Worm (Caenorhabditis elegans) whole organism, mixed stage, embryonic: Measurements from ENCODE around the gene K01A11.3.

Source experiments
- M03D4.4 ChIP-seq: sonication (generic microtip); optimal IDR thresholded peaks from 2 replicates; lab custom pipeline; 2017; ENCODE audit warnings: mild to moderate bottlenecking, missing genetic modification characterization, missing compliant biosample characterization
- bed-3 ChIP-seq: fragments of 200-800 bp; sonication (Bioruptor generic); optimal IDR thresholded peaks from 3 replicates; lab custom pipeline; 2018; ENCODE audit warnings: mild to moderate bottlenecking, missing genetic modification characterization, moderate library complexity, missing compliant biosample characterization
- blmp-1 ChIP-seq: fragments of 150-350 bp; optimal IDR thresholded peaks from 2 replicates; lab custom pipeline; 2014; ENCODE audit warnings: missing biosample characterization, missing genetic modification characterization
- ceh-39 ChIP-seq: fragments of 150-350 bp; optimal IDR thresholded peaks from 2 replicates; lab custom pipeline; 2014; ENCODE audit warnings: missing biosample characterization, missing genetic modification characterization
- ceh-43 ChIP-seq: fragments of 200-800 bp; sonication (Bioruptor generic); optimal IDR thresholded peaks from 2 replicates; lab custom pipeline; 2018; ENCODE audit warnings: mild to moderate bottlenecking, missing genetic modification characterization, moderate library complexity, missing compliant biosample characterization
- ceh-83 ChIP-seq: fragments of 200-800 bp; sonication (Bioruptor generic); optimal IDR thresholded peaks from 2 replicates; lab custom pipeline; 2018; ENCODE audit warnings: mild to moderate bottlenecking, missing genetic modification characterization, missing compliant biosample characterization
- ces-1 ChIP-seq: fragments of 150-350 bp; optimal IDR thresholded peaks from 2 replicates; lab custom pipeline; 2014; ENCODE audit warnings: missing biosample characterization, missing genetic modification reagents, missing genetic modification characterization
- cnd-1 ChIP-seq: fragments of 200-800 bp; sonication (Bioruptor generic); optimal IDR thresholded peaks from 2 replicates; lab custom pipeline; 2018; ENCODE audit warnings: mild to moderate bottlenecking, missing genetic modification characterization, missing compliant biosample characterization
- drap-1 ChIP-seq: fragments of 200-800 bp; sonication (Bioruptor generic); optimal IDR thresholded peaks from 3 replicates; lab custom pipeline; 2018; ENCODE audit warnings: mild to moderate bottlenecking, missing genetic modification characterization, missing compliant biosample characterization
- elt-1 ChIP-seq: sonication (generic microtip); optimal IDR thresholded peaks from 2 replicates; lab custom pipeline; 2017; ENCODE audit warnings: missing genetic modification characterization, mild to moderate bottlenecking, missing compliant biosample characterization, antibody characterized with exemption, moderate library complexity, borderline replicate concordance; ENCODE audit not compliant: insufficient read depth
- elt-3 ChIP-seq: fragments of 150-350 bp; optimal IDR thresholded peaks from 2 replicates; lab custom pipeline; 2014; ENCODE audit warnings: missing biosample characterization, missing genetic modification characterization
- flh-1 ChIP-seq: fragments of 200-800 bp; sonication (Bioruptor generic); optimal IDR thresholded peaks from 2 replicates; lab custom pipeline; 2018; ENCODE audit warnings: mild to moderate bottlenecking, missing genetic modification characterization, moderate library complexity, missing compliant biosample characterization
- ham-2 ChIP-seq: fragments of 200-800 bp; sonication (Bioruptor generic); optimal IDR thresholded peaks from 2 replicates; lab custom pipeline; 2018; ENCODE audit warnings: mild to moderate bottlenecking, missing genetic modification characterization, missing compliant biosample characterization
- hlh-1 ChIP-seq: fragments of 150-350 bp; optimal IDR thresholded peaks from 2 replicates; lab custom pipeline; 2014; ENCODE audit warnings: missing biosample characterization, missing genetic modification reagents, missing genetic modification characterization
- lin-13 ChIP-seq: fragments of 150-350 bp; optimal IDR thresholded peaks from 2 replicates; lab custom pipeline; 2014; ENCODE audit warnings: missing biosample characterization, missing genetic modification characterization
- lin-32 ChIP-seq: fragments of 200-800 bp; sonication (Bioruptor generic); optimal IDR thresholded peaks from 2 replicates; lab custom pipeline; 2018; ENCODE audit warnings: mild to moderate bottlenecking, missing genetic modification characterization, missing compliant biosample characterization
- lsy-2 ChIP-seq: fragments of 150-350 bp; optimal IDR thresholded peaks from 2 replicates; lab custom pipeline; 2014; ENCODE audit warnings: missing biosample characterization, missing genetic modification characterization
- mab-5 ChIP-seq: fragments of 150-350 bp; optimal IDR thresholded peaks from 2 replicates; lab custom pipeline; 2014; ENCODE audit warnings: missing biosample characterization, missing genetic modification characterization
- mep-1 ChIP-seq: fragments of 150-350 bp; optimal IDR thresholded peaks from 2 replicates; lab custom pipeline; 2017; ENCODE audit warnings: missing biosample characterization, missing genetic modification reagents, missing genetic modification characterization, inconsistent platforms
- mls-2 ChIP-seq: sonication (generic microtip); optimal IDR thresholded peaks from 2 replicates; lab custom pipeline; 2016; ENCODE audit warnings: mild to moderate bottlenecking, missing genetic modification characterization, moderate library complexity, missing compliant biosample characterization
- nhr-12 ChIP-seq: fragments of 150-350 bp; optimal IDR thresholded peaks from 2 replicates; lab custom pipeline; 2014; ENCODE audit warnings: missing biosample characterization, missing genetic modification characterization
- nhr-2 ChIP-seq: fragments of 150-350 bp; optimal IDR thresholded peaks from 2 replicates; lab custom pipeline; 2014; ENCODE audit warnings: missing biosample characterization, missing genetic modification characterization
- sem-2 ChIP-seq: fragments of 200-800 bp; sonication (Bioruptor generic); optimal IDR thresholded peaks from 2 replicates; lab custom pipeline; 2018; ENCODE audit warnings: mild to moderate bottlenecking, missing genetic modification characterization, missing compliant biosample characterization
- sptf-1 ChIP-seq: sonication (generic microtip); optimal IDR thresholded peaks from 2 replicates; lab custom pipeline; 2017; ENCODE audit warnings: mild to moderate bottlenecking, missing genetic modification characterization, moderate library complexity, missing compliant biosample characterization
- tbx-8 ChIP-seq: fragments of 200-800 bp; sonication (Bioruptor generic); optimal IDR thresholded peaks from 2 replicates; lab custom pipeline; 2018; ENCODE audit warnings: mild to moderate bottlenecking, missing genetic modification characterization, moderate library complexity, missing compliant biosample characterization
- unc-120 ChIP-seq: sonication (generic microtip); optimal IDR thresholded peaks from 2 replicates; lab custom pipeline; 2017; ENCODE audit warnings: missing genetic modification characterization, missing compliant biosample characterization; ENCODE audit not compliant: poor library complexity, severe bottlenecking
- unc-39 ChIP-seq: fragments of 150-350 bp; optimal IDR thresholded peaks from 2 replicates; lab custom pipeline; 2014; ENCODE audit warnings: missing biosample characterization, missing genetic modification characterization
- unc-62 ChIP-seq: fragments of 150-350 bp; optimal IDR thresholded peaks from 2 replicates; lab custom pipeline; 2014; ENCODE audit warnings: missing biosample characterization, missing genetic modification reagents, missing genetic modification characterization
- zip-8 ChIP-seq: fragments of 150-350 bp; optimal IDR thresholded peaks from 2 replicates; lab custom pipeline; 2014; ENCODE audit warnings: missing biosample characterization, missing genetic modification characterization
- ztf-11 ChIP-seq: fragments of 150-350 bp; optimal IDR thresholded peaks from 2 replicates; lab custom pipeline; 2014; ENCODE audit warnings: missing biosample characterization, missing genetic modification characterization

K01A11.3 gene

DNA sequence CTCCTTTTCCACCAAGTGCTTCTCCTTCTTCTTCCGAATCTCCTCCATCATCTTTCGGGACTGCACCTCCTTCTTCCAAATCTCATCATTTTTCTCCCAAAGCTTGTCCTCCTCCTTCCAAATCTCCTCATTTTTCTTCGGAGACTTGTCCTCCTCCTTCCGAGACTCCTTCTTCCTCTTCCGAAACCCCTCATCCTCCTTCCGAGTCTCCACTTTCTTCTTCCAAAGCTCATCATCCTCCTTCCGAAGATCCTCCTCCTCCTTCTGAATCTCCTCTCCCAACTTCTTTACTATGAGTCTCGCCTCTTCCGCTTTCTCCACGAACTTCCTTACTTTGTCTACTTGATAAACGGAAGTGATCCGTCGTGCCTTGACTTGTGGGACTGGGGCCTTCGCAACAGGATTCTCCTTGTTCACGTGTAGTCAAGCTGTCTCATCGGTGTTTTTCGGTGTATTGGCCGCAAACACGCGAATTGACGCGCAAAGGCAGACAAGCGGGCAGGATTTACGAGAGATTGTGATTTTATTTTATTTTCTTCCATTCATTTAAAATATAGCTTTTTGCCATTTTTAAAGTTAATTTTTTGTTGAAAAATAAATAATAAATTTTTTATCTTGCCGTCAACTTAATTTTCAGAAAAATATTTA, at the start of gene K01A11.3, which contains the start of gene C34C12.12:
K01A11.3 (minus strand) TSS at position 51 of the 648 bp plus-strand sequence.
C34C12.12 (plus strand) TSS at position 632 of the 648 bp plus-strand sequence.
- TF ChIP-seq ztf-11 (tag; lab: Kevin White, UChicago) (no peak), M03D4.4 (tag; lab: Kevin White, UChicago) (no peak), zip-8 (tag; lab: Kevin White, UChicago) (no peak), nhr-12 (tag; lab: Kevin White, UChicago) (no peak)

DNA sequence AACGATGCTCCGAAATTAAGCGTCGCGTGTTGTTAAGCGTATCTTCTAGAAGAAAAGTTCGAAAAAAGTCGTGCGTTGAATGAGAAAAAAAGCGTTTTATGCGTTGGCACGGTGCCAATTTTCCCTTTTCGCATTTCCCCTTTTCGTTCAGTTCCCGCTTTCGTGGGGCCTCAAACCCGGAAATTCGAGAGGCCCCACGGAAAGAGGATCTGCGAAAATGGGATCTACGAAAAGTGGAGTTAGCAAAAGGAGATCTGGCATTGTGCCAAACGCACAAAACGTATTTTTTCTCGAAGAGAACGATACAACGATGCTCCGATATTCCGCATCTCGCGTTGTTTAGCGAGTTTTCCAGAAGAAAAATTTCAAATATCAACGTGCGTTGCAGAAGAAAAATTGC, 47.4 kb upstream of the K01A11.3 start:
- peak; percentile 100 for TF ChIP-seq tbx-8
- TF ChIP-seq ztf-11 (tag; lab: Kevin White, UChicago), result no peak
- TF ChIP-seq flh-1, result peak; percentile 69
- TF ChIP-seq lsy-2 (tag; lab: Kevin White, UChicago), result no peak
- TF ChIP-seq cnd-1 (tag; lab: Kevin White, UChicago), result peak; percentile 98
- peak; percentile 81 for TF ChIP-seq ceh-43
- TF ChIP-seq ceh-83 (GFP tag; lab: Kevin White, UChicago), result peak; percentile 96
- TF ChIP-seq drap-1 (GFP tag; lab: Kevin White, UChicago), result peak; percentile 95
- TF ChIP-seq elt-1 (tag; lab: Kevin White, UChicago), result no peak
- no peak for TF ChIP-seq hlh-1
- peak; percentile 62 for TF ChIP-seq mep-1 (tag; lab: Kevin White, UChicago)
- TF ChIP-seq ham-2 (GFP tag; lab: Kevin White, UChicago), result peak; percentile 85
- TF ChIP-seq unc-120 (tag; lab: Kevin White, UChicago), result peak; percentile 71
- TF ChIP-seq bed-3 (GFP tag; lab: Kevin White, UChicago), result peak; percentile 94
- peak; percentile 91 for TF ChIP-seq sem-2 (GFP tag; lab: Kevin White, UChicago)
- peak; percentile 98 for TF ChIP-seq mls-2 (tag; lab: Kevin White, UChicago)
- peak; percentile 29 for TF ChIP-seq lin-13 (tag; lab: Kevin White, UChicago)
- TF ChIP-seq nhr-12 (tag; lab: Kevin White, UChicago), result no peak
- TF ChIP-seq lin-32 (GFP tag; lab: Kevin White, UChicago), result peak; percentile 97
- peak; percentile 46 for TF ChIP-seq ces-1 (GFP tag; lab: Kevin White, UChicago)
- peak; percentile 97 for TF ChIP-seq sptf-1 (tag; lab: Kevin White, UChicago)
- TF ChIP-seq M03D4.4 (tag; lab: Kevin White, UChicago), result peak; percentile 92

DNA sequence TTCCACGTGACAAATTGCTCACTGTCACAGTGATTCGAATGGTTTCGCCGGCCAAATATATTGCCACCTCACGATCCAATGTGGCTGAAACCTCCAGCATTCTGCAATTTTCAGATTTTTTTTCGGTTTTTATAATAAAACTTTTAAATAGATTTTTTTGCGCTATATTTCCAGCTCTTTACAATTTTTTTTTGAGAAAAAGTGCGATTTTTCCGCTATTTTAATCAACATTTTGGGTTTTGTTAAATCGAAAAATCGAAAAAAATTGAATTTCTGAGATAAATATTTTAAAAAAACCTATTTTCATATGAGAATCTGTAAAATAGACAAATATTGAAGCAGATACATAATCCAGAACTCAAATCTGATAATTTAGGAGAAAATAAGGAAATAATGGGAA, 46.5 kb upstream of the K01A11.3 start, which contains the start of gene M01F1.9:
M01F1.9 (minus strand) TSS at position 101 of the 400 bp plus-strand sequence.
- TF ChIP-seq ztf-11 (tag; lab: Kevin White, UChicago), result no peak
- no peak for TF ChIP-seq sem-2 (GFP tag; lab: Kevin White, UChicago)
- TF ChIP-seq unc-120 (tag; lab: Kevin White, UChicago), result no peak
- TF ChIP-seq unc-62 (GFP tag; lab: Kevin White, UChicago), result no peak
- TF ChIP-seq lin-13 (tag; lab: Kevin White, UChicago), result no peak
- no peak for TF ChIP-seq bed-3 (GFP tag; lab: Kevin White, UChicago)
- no peak for TF ChIP-seq mab-5
- TF ChIP-seq ces-1 (GFP tag; lab: Kevin White, UChicago), result no peak
- no peak for TF ChIP-seq elt-3 (tag; lab: Kevin White, UChicago)
- TF ChIP-seq nhr-12 (tag; lab: Kevin White, UChicago), result no peak
- no peak for TF ChIP-seq blmp-1 (tag; lab: Kevin White, UChicago)
- TF ChIP-seq ceh-83 (GFP tag; lab: Kevin White, UChicago), result no peak
- TF ChIP-seq ham-2 (GFP tag; lab: Kevin White, UChicago), result no peak

DNA sequence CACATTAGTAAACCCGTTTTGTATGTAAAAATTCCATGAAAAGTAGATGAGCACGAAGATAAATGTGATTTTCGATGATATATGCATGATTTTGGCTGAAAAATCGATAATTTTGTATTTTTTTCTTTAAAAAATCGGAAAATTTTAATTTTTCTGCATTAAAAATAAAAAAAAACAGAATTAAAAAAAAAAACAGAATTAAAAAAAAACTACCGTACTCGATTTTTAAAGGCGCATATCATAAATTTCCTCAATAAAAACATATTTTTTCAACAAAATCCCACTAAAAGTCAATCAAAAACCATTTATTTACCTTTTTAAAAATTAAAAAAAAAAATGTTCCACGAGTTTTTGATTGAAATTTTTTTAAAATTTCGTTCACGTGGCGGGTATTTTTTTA, 40.7 kb upstream of the K01A11.3 start, which contains the start of gene gly-14:
gly-14 (minus strand) TSS at position 101 of the 400 bp plus-strand sequence.
- TF ChIP-seq ceh-39, result no peak
- TF ChIP-seq zip-8 (tag; lab: Kevin White, UChicago), result no peak
- no peak for TF ChIP-seq M03D4.4 (tag; lab: Kevin White, UChicago)
- TF ChIP-seq blmp-1 (tag; lab: Kevin White, UChicago), result no peak
- TF ChIP-seq ceh-83 (GFP tag; lab: Kevin White, UChicago), result no peak
- TF ChIP-seq bed-3 (GFP tag; lab: Kevin White, UChicago), result no peak
- no peak for TF ChIP-seq unc-39 (tag; lab: Kevin White, UChicago)
- TF ChIP-seq nhr-12 (tag; lab: Kevin White, UChicago), result no peak
- no peak for TF ChIP-seq elt-1 (tag; lab: Kevin White, UChicago)
- no peak for TF ChIP-seq unc-120 (tag; lab: Kevin White, UChicago)
- no peak for TF ChIP-seq sptf-1 (tag; lab: Kevin White, UChicago)
- no peak for TF ChIP-seq tbx-8
- TF ChIP-seq lin-32 (GFP tag; lab: Kevin White, UChicago), result no peak
- no peak for TF ChIP-seq hlh-1
- TF ChIP-seq lsy-2 (tag; lab: Kevin White, UChicago), result no peak
- no peak for TF ChIP-seq nhr-2 (tag; lab: Kevin White, UChicago)
- no peak for TF ChIP-seq lin-13 (tag; lab: Kevin White, UChicago)
